Worm (Caenorhabditis elegans) whole organism, midembryonic: ENCODE measurements around the gene sdz-27.
"Not testable (repeated sequence)": the region's sequence is repeated elsewhere in the genome, so short reads cannot be mapped to it uniquely, and the experiment has no call there.

Source experiments
- cog-1 ChIP-seq: sonication (generic microtip); optimal IDR thresholded peaks from 2 replicates; lab custom pipeline; 2016; ENCODE audit warnings: missing genetic modification characterization, missing compliant biosample characterization
- flt-1 ChIP-seq: fragments of 200-800 bp; sonication (Bioruptor generic); IDR thresholded peaks from 2 replicates; pipeline ENCODE4 v1.3.6; 2022; ENCODE audit warnings: missing genetic modification characterization, missing compliant biosample characterization
- ztf-29 ChIP-seq: fragments of 200-800 bp; sonication (Bioruptor generic); IDR thresholded peaks from 2 replicates; pipeline ENCODE4 v1.3.6; 2022; ENCODE audit warnings: missing genetic modification reagents, missing genetic modification characterization, missing compliant biosample characterization

DNA sequence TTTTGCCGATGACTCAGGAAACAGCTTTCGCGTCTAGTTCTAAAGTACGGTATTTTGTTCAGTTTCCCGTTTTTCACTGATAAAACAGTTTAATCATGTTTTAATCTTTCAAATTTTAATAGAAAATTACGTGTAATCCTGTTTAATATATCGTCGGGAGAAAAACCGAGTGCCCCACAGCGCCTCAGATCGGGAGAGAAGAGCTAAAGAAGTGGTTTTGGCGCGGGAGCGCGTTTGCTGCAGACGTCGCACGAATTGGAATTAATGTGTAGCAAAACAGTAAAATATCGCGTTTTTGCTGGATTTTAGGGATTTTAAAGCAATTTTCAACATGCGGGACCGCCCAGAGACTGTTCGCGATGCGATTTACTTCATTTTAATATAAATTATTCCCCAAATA, 13.9 kb downstream of the sdz-27 start:
- TF ChIP-seq ztf-29 (GFP tag; lab: Robert Waterston, UW); cog-1 (tag; lab: Kevin White, UChicago): not testable (repeated sequence)
- TF ChIP-seq flt-1 (GFP tag; lab: Robert Waterston, UW) = 0 out of 2 replicates have a peak, but pooled peaks have one; percentile 58
